Worm (Caenorhabditis elegans) whole organism, late embryonic: ENCODE data around the gene D1014.5.

Experiments used
- C38D4.7 ChIP-seq: fragments of 200-800 bp; sonication (Bioruptor generic); optimal IDR thresholded peaks from 2 replicates; lab custom pipeline; 2018; ENCODE audit warnings: mild to moderate bottlenecking, missing genetic modification characterization, moderate library complexity, missing compliant biosample characterization
- K02D7.2 ChIP-seq: sonication (generic microtip); optimal IDR thresholded peaks from 2 replicates; lab custom pipeline; 2017; ENCODE audit warnings: mild to moderate bottlenecking, missing genetic modification characterization, missing compliant biosample characterization
- K09A11.1 ChIP-seq: sonication (generic microtip); optimal IDR thresholded peaks from 2 replicates; lab custom pipeline; 2017; ENCODE audit warnings: antibody characterized with exemption, mild to moderate bottlenecking, missing genetic modification characterization, missing compliant biosample characterization; ENCODE audit not compliant: insufficient read depth
- Y22D7AL.16 ChIP-seq: sonication (generic microtip); optimal IDR thresholded peaks from 2 replicates; lab custom pipeline; 2016; ENCODE audit warnings: missing genetic modification characterization, missing compliant biosample characterization
- ama-1 ChIP-seq: fragments of 150-350 bp; optimal IDR thresholded peaks from 2 replicates; lab custom pipeline; 2014
- ceh-14 ChIP-seq: sonication (generic microtip); optimal IDR thresholded peaks from 2 replicates; lab custom pipeline; 2016; ENCODE audit warnings: missing genotype, missing genetic modification characterization, missing compliant biosample characterization
- ceh-19 ChIP-seq: fragments of 200-800 bp; sonication (Bioruptor generic); optimal IDR thresholded peaks from 2 replicates; lab custom pipeline; 2018; ENCODE audit warnings: mild to moderate bottlenecking, missing genetic modification characterization, missing compliant biosample characterization
- ceh-2 ChIP-seq: sonication (generic microtip); optimal IDR thresholded peaks from 2 replicates; lab custom pipeline; 2016; ENCODE audit warnings: missing genotype, missing genetic modification characterization, missing compliant biosample characterization
- ceh-22 ChIP-seq: sonication (generic microtip); optimal IDR thresholded peaks from 2 replicates; lab custom pipeline; 2017; ENCODE audit warnings: missing biosample characterization, missing genetic modification characterization
- ceh-31 ChIP-seq: sonication (generic microtip); optimal IDR thresholded peaks from 2 replicates; lab custom pipeline; 2016; ENCODE audit warnings: missing genetic modification characterization, missing compliant biosample characterization
- ceh-34 ChIP-seq: sonication (generic microtip); optimal IDR thresholded peaks from 2 replicates; lab custom pipeline; 2016; ENCODE audit warnings: mild to moderate bottlenecking, missing genetic modification characterization, missing compliant biosample characterization
- ceh-45 ChIP-seq: fragments of 200-800 bp; sonication (Bioruptor generic); IDR thresholded peaks from 2 replicates; pipeline ENCODE4 v1.3.6; 2022; ENCODE audit warnings: missing genetic modification reagents, missing genetic modification characterization, missing compliant biosample characterization
- ceh-48 ChIP-seq: sonication (generic microtip); optimal IDR thresholded peaks from 2 replicates; lab custom pipeline; 2016; ENCODE audit warnings: missing genetic modification characterization, inconsistent platforms, missing compliant biosample characterization
- ceh-9 ChIP-seq: sonication (generic microtip); optimal IDR thresholded peaks from 2 replicates; lab custom pipeline; 2016; ENCODE audit warnings: mild to moderate bottlenecking, missing genetic modification characterization, inconsistent platforms, missing compliant biosample characterization
- dve-1 ChIP-seq: sonication (generic microtip); optimal IDR thresholded peaks from 2 replicates; lab custom pipeline; 2017; ENCODE audit warnings: antibody characterized with exemption, mild to moderate bottlenecking, missing genetic modification characterization, missing compliant biosample characterization
- elt-2 ChIP-seq: sonication (generic microtip); optimal IDR thresholded peaks from 2 replicates; lab custom pipeline; 2016; ENCODE audit warnings: missing genetic modification reagents, missing genetic modification characterization, missing compliant biosample characterization
- eyg-1 ChIP-seq: sonication (generic microtip); optimal IDR thresholded peaks from 2 replicates; lab custom pipeline; 2016; ENCODE audit warnings: missing genotype, missing genetic modification characterization, missing compliant biosample characterization
- fax-1 ChIP-seq: sonication (generic microtip); optimal IDR thresholded peaks from 2 replicates; lab custom pipeline; 2016; ENCODE audit warnings: missing genotype, missing genetic modification characterization, missing compliant biosample characterization
- fkh-6 ChIP-seq: sonication (generic microtip); optimal IDR thresholded peaks from 2 replicates; lab custom pipeline; 2016; ENCODE audit warnings: missing genetic modification characterization, missing compliant biosample characterization
- gmeb-2 ChIP-seq: sonication (generic microtip); optimal IDR thresholded peaks from 2 replicates; lab custom pipeline; 2016; ENCODE audit warnings: missing genetic modification characterization, inconsistent platforms, missing compliant biosample characterization
- hlh-13 ChIP-seq: fragments of 200-800 bp; sonication (Bioruptor generic); optimal IDR thresholded peaks from 2 replicates; lab custom pipeline; 2018; ENCODE audit warnings: mild to moderate bottlenecking, missing genetic modification characterization, missing compliant biosample characterization
- lim-6 ChIP-seq: sonication (generic microtip); optimal IDR thresholded peaks from 2 replicates; lab custom pipeline; 2016; ENCODE audit warnings: missing genetic modification characterization, missing compliant biosample characterization
- lin-11 ChIP-seq: fragments of 200-800 bp; sonication (Bioruptor generic); optimal IDR thresholded peaks from 2 replicates; lab custom pipeline; 2018; ENCODE audit warnings: mild to moderate bottlenecking, missing genetic modification characterization, missing compliant biosample characterization
- nfya-1 ChIP-seq: sonication (generic microtip); optimal IDR thresholded peaks from 2 replicates; lab custom pipeline; 2017; ENCODE audit warnings: missing genetic modification characterization, mild to moderate bottlenecking, missing compliant biosample characterization, antibody characterized with exemption, moderate library complexity
- nhr-11 ChIP-seq: fragments of 150-350 bp; optimal IDR thresholded peaks from 2 replicates; lab custom pipeline; 2014; ENCODE audit warnings: missing biosample characterization, missing genetic modification characterization
- nhr-232 ChIP-seq: sonication (generic microtip); optimal IDR thresholded peaks from 2 replicates; lab custom pipeline; 2016; ENCODE audit warnings: missing genetic modification characterization, missing compliant biosample characterization
- odd-2 ChIP-seq: sonication (generic microtip); optimal IDR thresholded peaks from 2 replicates; lab custom pipeline; 2017; ENCODE audit warnings: antibody characterized with exemption, mild to moderate bottlenecking, missing genetic modification characterization, missing compliant biosample characterization
- pag-3 ChIP-seq: sonication (generic microtip); optimal IDR thresholded peaks from 2 replicates; lab custom pipeline; 2016; ENCODE audit warnings: missing compliant biosample characterization, missing genetic modification characterization, borderline replicate concordance
- pat-9 ChIP-seq: fragments of 200-800 bp; sonication (Bioruptor generic); optimal IDR thresholded peaks from 2 replicates; lab custom pipeline; 2018; ENCODE audit warnings: mild to moderate bottlenecking, missing genetic modification characterization, moderate library complexity, missing compliant biosample characterization
- pha-2 ChIP-seq: sonication (generic microtip); optimal IDR thresholded peaks from 2 replicates; lab custom pipeline; 2017; ENCODE audit warnings: mild to moderate bottlenecking, missing genetic modification characterization, missing compliant biosample characterization
- pha-4 ChIP-seq: fragments of 150-350 bp; optimal IDR thresholded peaks from 2 replicates; lab custom pipeline; 2018; ENCODE audit warnings: missing biosample characterization, missing genetic modification reagents, missing genetic modification characterization
- ttx-3 ChIP-seq: sonication (generic microtip); optimal IDR thresholded peaks from 2 replicates; lab custom pipeline; 2016; ENCODE audit warnings: missing genetic modification reagents, missing genetic modification characterization, missing compliant biosample characterization
- unc-42 ChIP-seq: sonication (generic microtip); optimal IDR thresholded peaks from 2 replicates; lab custom pipeline; 2016; ENCODE audit warnings: missing genotype, missing genetic modification characterization, missing compliant biosample characterization
- unc-55 ChIP-seq: sonication (generic microtip); optimal IDR thresholded peaks from 2 replicates; lab custom pipeline; 2017; ENCODE audit warnings: missing biosample characterization, missing genetic modification reagents, missing genetic modification characterization
- unc-86 ChIP-seq: sonication (generic microtip); optimal IDR thresholded peaks from 2 replicates; lab custom pipeline; 2016; ENCODE audit warnings: missing genetic modification characterization, missing compliant biosample characterization
- ztf-16 ChIP-seq: sonication (generic microtip); optimal IDR thresholded peaks from 2 replicates; lab custom pipeline; 2017; ENCODE audit warnings: missing genetic modification characterization, missing compliant biosample characterization

Gene D1014.5

ce11 chrV:8161699-8162098 lies 38.2 kb downstream of the D1014.5 start, which contains the start of gene F20D6.5:
TSS of gene F20D6.5 (plus strand) at chrV:8161957.
- TF ChIP-seq fax-1 (tag; lab: Kevin White, UChicago) (no peak), elt-2 (tag; lab: Kevin White, UChicago) (peak; percentile 28)

DNA sequence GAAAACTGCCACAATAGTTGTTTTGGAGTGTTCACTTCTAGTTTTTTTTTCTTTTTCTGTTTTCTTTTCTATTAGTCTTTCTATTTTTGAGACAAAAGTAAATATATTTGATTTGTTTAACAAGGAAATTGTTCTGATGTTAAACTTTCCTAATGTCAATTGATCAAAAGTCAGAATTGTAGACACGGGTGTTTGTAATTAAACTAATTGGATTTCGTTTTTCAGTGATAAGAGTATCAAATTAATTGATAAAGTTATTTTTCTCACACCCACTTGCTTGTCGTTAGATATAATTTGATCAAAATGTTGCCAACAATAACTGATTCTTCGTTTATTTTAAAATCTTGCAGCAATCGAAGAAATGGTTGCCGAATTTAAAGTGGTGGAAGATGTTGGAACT lies 39.7 kb downstream of the D1014.5 start:
- TF ChIP-seq unc-55 (GFP tag; lab: Kevin White, UChicago) = no peak
- TF ChIP-seq ama-1 (lab: Kevin White, UChicago) = no peak
- no peak for TF ChIP-seq C38D4.7 (GFP tag; lab: Kevin White, UChicago)
- TF ChIP-seq ceh-34 = no peak
- no peak for TF ChIP-seq ceh-9 (tag; lab: Kevin White, UChicago)
- no peak for TF ChIP-seq ceh-19 (GFP tag; lab: Kevin White, UChicago)
- TF ChIP-seq K09A11.1 = no peak
- no peak for TF ChIP-seq pha-2
- TF ChIP-seq ceh-14 (tag; lab: Kevin White, UChicago) = no peak
- TF ChIP-seq gmeb-2 (tag; lab: Kevin White, UChicago) = no peak
- TF ChIP-seq Y22D7AL.16 (tag; lab: Kevin White, UChicago) = no peak

- TF ChIP-seq odd-2 (tag; lab: Kevin White, UChicago) = no peak
- no peak for TF ChIP-seq pat-9
- TF ChIP-seq eyg-1 (tag; lab: Kevin White, UChicago) = no peak
- TF ChIP-seq unc-42 (tag; lab: Kevin White, UChicago) = peak; percentile 31
- TF ChIP-seq hlh-13 = no peak
- no peak for TF ChIP-seq ceh-48 (tag; lab: Kevin White, UChicago)
Observed at ce11 chrV:8168219-8168962, 44.9 kb downstream of the D1014.5 start, which contains the start of gene F20D6.8. TSS of gene F20D6.8 (minus strand) at chrV:8168269.

ce11 chrV:8169150-8169549 lies 45.7 kb downstream of the D1014.5 start:
- no peak for TF ChIP-seq nhr-11
- no peak for TF ChIP-seq unc-42 (tag; lab: Kevin White, UChicago)
- no peak for TF ChIP-seq ceh-45 (GFP tag; lab: Robert Waterston, UW)
- no peak for TF ChIP-seq nhr-232 (tag; lab: Kevin White, UChicago)
- no peak for TF ChIP-seq ceh-9 (tag; lab: Kevin White, UChicago)
- no peak for TF ChIP-seq pha-4 (tag; lab: Kevin White, UChicago)
- TF ChIP-seq unc-55 (GFP tag; lab: Kevin White, UChicago) = no peak
- TF ChIP-seq ceh-22 (tag; lab: Kevin White, UChicago) = no peak
- no peak for TF ChIP-seq nfya-1 (tag; lab: Kevin White, UChicago)
- no peak for TF ChIP-seq dve-1 (tag; lab: Kevin White, UChicago)
- no peak for TF ChIP-seq ztf-16 (tag; lab: Kevin White, UChicago)
- TF ChIP-seq ceh-31 (tag; lab: Kevin White, UChicago) = no peak
- no peak for TF ChIP-seq ttx-3
- TF ChIP-seq fax-1 (tag; lab: Kevin White, UChicago) = no peak

DNA sequence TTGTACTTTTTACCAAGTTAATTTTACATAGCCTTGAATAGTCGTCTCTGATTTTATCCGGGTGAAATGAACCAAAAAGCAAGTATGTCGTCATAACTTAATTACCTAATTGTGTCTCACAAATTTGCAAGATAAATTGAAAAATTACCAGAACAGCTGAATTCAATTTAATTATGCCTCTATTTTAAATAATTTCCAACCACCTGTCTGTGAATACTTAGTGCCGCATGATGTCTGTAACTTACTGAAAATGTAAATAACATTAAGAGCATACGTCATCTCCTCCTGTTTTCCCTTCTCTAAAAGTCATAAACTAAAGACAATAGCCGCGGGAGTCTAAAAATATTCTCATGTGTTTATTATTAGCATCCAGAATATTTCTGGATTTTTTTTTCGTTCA lies 46.8 kb downstream of the D1014.5 start:
- TF ChIP-seq lin-11 (no peak), pag-3 (tag; lab: Kevin White, UChicago) (no peak), fkh-6 (tag; lab: Kevin White, UChicago) (no peak), ceh-45 (GFP tag; lab: Robert Waterston, UW) (no peak), lim-6 (tag; lab: Kevin White, UChicago) (no peak), ceh-9 (tag; lab: Kevin White, UChicago) (no peak), K02D7.2 (tag; lab: Kevin White, UChicago) (no peak), unc-86 (tag; lab: Kevin White, UChicago) (no peak), ceh-2 (no peak)
- TF ChIP-seq, all 69 proteins: peak for 0
